Fruit fly (Drosophila melanogaster): ENCODE data around the gene CG31869.
A peak's percentile ranks its signal among the peaks of the same experiment; 100 is the strongest.

DNA sequence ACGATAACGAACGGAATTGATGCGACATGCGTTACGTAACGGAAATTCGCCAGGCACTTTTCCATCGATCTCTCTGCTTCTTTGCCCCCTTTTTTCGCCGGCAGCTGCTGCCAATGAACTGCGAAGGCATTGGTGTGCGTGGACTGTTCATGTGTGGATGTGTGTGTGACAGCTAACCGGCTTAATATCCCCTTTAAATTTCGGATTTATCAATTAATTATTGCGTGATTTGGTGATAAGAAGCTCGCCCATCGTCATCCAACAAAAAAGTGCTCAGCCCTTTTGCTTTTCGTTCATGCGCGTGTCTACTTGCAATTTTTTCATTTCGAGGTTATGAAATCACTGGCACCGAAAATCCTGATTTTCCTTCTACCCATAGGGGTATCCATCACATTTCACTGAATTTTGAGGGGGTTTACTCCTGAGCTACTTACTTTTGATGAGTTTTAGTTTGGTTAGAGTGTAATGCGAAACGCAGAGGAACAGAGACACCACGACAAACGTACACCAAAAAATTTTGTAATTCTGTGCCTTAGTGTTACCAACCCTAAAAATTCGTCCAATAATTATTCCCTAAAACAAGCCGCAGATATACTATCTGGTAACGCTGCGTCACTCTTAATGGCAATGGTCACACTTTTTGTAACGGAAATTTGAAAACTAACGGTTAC, 49.5 kb upstream of the CG31869 start, which contains the start of gene porin:
- no peak for TF ChIP-seq NC2β (GFP tag; optimal IDR thresholded peaks at IDR 0.05)
- TF ChIP-seq CG12071 (GFP tag; optimal IDR thresholded peaks at IDR 0.05), result no peak
- TF ChIP-seq CG32532 (GFP tag; IDR thresholded peaks at IDR 0.05), result no peak
- TF ChIP-seq CG18262 (tag; optimal IDR thresholded peaks at IDR 0.05), result no peak
- TF ChIP-seq ham (GFP tag; IDR thresholded peaks at IDR 0.05), result no peak
- TF ChIP-seq Hr39 (optimal IDR thresholded peaks at IDR 0.05), result no peak
- no peak for TF ChIP-seq CG17802 (tag; optimal IDR thresholded peaks at IDR 0.05)
- peak; percentile 33; the same call in 1 of the 2 replicates for TF ChIP-seq CG31441 (GFP tag; IDR thresholded peaks at IDR 0.05)
- no peak for TF ChIP-seq CG11456 (GFP tag; IDR thresholded peaks at IDR 0.05)
- no peak for TF ChIP-seq oc (tag; optimal IDR thresholded peaks at IDR 0.05)
- TF ChIP-seq pan (optimal IDR thresholded peaks at IDR 0.05), result no peak
- TF ChIP-seq pan (GFP tag; optimal IDR thresholded peaks at IDR 0.05 in 1 of 2, IDR thresholded peaks at IDR 0.05 in 1 of 2), result no peak
- TF ChIP-seq CG6175 (GFP tag; IDR thresholded peaks at IDR 0.05), result no peak
- TF ChIP-seq usp (GFP tag; optimal IDR thresholded peaks at IDR 0.05), result no peak
